Worm (Caenorhabditis elegans) whole organism, L1 larva: Measurements from ENCODE around the gene fipr-4.
A peak's percentile ranks its signal among the peaks of the same experiment; 100 is the strongest.

Source experiments
- Y116A8C.19 ChIP-seq: sonication (generic microtip); optimal IDR thresholded peaks from 2 replicates; lab custom pipeline; 2016; ENCODE audit warnings: missing compliant biosample characterization, missing genetic modification characterization, borderline replicate concordance
- alr-1 ChIP-seq: fragments of 200-800 bp; sonication (Bioruptor generic); optimal IDR thresholded peaks from 2 replicates; lab custom pipeline; 2018; ENCODE audit warnings: borderline replicate concordance, mild to moderate bottlenecking, missing genetic modification characterization, missing compliant biosample characterization
- aly-2 ChIP-seq: fragments of 150-350 bp; optimal IDR thresholded peaks from 2 replicates; lab custom pipeline; 2014; ENCODE audit warnings: missing biosample characterization, missing genetic modification characterization
- ceh-8 ChIP-seq: fragments of 200-800 bp; sonication (Bioruptor generic); optimal IDR thresholded peaks from 2 replicates; lab custom pipeline; 2018; ENCODE audit warnings: mild to moderate bottlenecking, missing genetic modification characterization, moderate library complexity, missing compliant biosample characterization
- ceh-82 ChIP-seq, 3 experiments: fragments of 150-350 bp in 1 of 3; sonication (generic microtip) in 2 of 3; optimal IDR thresholded peaks; 2 replicates each; lab custom pipeline; 2014 to 2017; ENCODE audit warnings: missing biosample characterization in 3 of 3, missing genetic modification characterization in 3 of 3
- ceh-90 ChIP-seq: sonication (generic microtip); optimal IDR thresholded peaks from 2 replicates; lab custom pipeline; 2016; ENCODE audit warnings: missing genetic modification characterization, missing compliant biosample characterization
- ces-1 ChIP-seq: fragments of 150-350 bp; optimal IDR thresholded peaks from 2 replicates; lab custom pipeline; 2014; ENCODE audit warnings: missing biosample characterization, missing genetic modification reagents, missing genetic modification characterization
- dsc-1 ChIP-seq: sonication (generic microtip); optimal IDR thresholded peaks from 2 replicates; lab custom pipeline; 2016; ENCODE audit warnings: mild to moderate bottlenecking, missing genetic modification characterization, missing compliant biosample characterization
- efl-1 ChIP-seq, 4 experiments: fragments of 150-350 bp; optimal IDR thresholded peaks in 3 of 4; peaks in 1 of 4; 1 replicate in 1 of 4; 2 replicates in 3 of 4; lab custom pipeline; 2014; ENCODE audit warnings: missing biosample characterization in 2 of 4, missing genetic modification characterization in 2 of 4, missing genetic modification reagents in 2 of 4
- efl-3 ChIP-seq: fragments of 200-800 bp; sonication (Bioruptor generic); optimal IDR thresholded peaks from 2 replicates; lab custom pipeline; 2018; ENCODE audit warnings: mild to moderate bottlenecking, missing genetic modification characterization, missing compliant biosample characterization
- egl-13 ChIP-seq: sonication (generic microtip); optimal IDR thresholded peaks from 2 replicates; lab custom pipeline; 2016; ENCODE audit warnings: missing genotype, missing genetic modification reagents, missing genetic modification characterization, missing compliant biosample characterization
- fkh-8 ChIP-seq: sonication (generic microtip); optimal IDR thresholded peaks from 2 replicates; lab custom pipeline; 2016; ENCODE audit warnings: mild to moderate bottlenecking, missing genetic modification characterization, missing compliant biosample characterization
- lin-14 ChIP-seq: fragments of 200-800 bp; sonication (Bioruptor generic); optimal IDR thresholded peaks from 2 replicates; lab custom pipeline; 2018; ENCODE audit warnings: mild to moderate bottlenecking, missing genetic modification characterization, moderate library complexity, missing compliant biosample characterization
- lin-15B ChIP-seq: fragments of 150-350 bp; sonication (generic microtip); optimal IDR thresholded peaks from 3 replicates; lab custom pipeline; 2014; ENCODE audit warnings: missing biosample characterization, missing genetic modification characterization
- lin-35 ChIP-seq, 2 experiments: fragments of 150-350 bp; optimal IDR thresholded peaks; 2 replicates each; lab custom pipeline; 2014; ENCODE audit warnings: missing biosample characterization in 2 of 2, missing genetic modification characterization in 2 of 2, missing genetic modification reagents in 2 of 2
- mef-2 ChIP-seq: fragments of 150-350 bp; optimal IDR thresholded peaks from 2 replicates; lab custom pipeline; 2014; ENCODE audit warnings: missing biosample characterization, missing genetic modification characterization
- mep-1 ChIP-seq: fragments of 150-350 bp; optimal IDR thresholded peaks from 2 replicates; lab custom pipeline; 2014; ENCODE audit warnings: missing biosample characterization, missing genetic modification characterization
- nhr-12 ChIP-seq: sonication (generic microtip); optimal IDR thresholded peaks from 2 replicates; lab custom pipeline; 2017; ENCODE audit warnings: missing biosample characterization, missing genetic modification characterization
- nhr-19 ChIP-seq: fragments of 200-800 bp; sonication (Bioruptor generic); conservative IDR thresholded peaks from 2 replicates; pipeline ENCODE4 v1.3.6; 2022; ENCODE audit warnings: missing genetic modification characterization, missing compliant biosample characterization
- nhr-237 ChIP-seq: fragments of 150-350 bp; optimal IDR thresholded peaks from 2 replicates; lab custom pipeline; 2014; ENCODE audit warnings: missing biosample characterization, missing genetic modification characterization
- nhr-28 ChIP-seq: fragments of 150-350 bp; optimal IDR thresholded peaks from 2 replicates; lab custom pipeline; 2014; ENCODE audit warnings: missing biosample characterization, missing genetic modification characterization
- nhr-47 ChIP-seq: sonication (generic microtip); optimal IDR thresholded peaks from 2 replicates; lab custom pipeline; 2016; ENCODE audit warnings: mild to moderate bottlenecking, missing genetic modification characterization, moderate library complexity, missing compliant biosample characterization
- nhr-71 ChIP-seq: sonication (generic microtip); optimal IDR thresholded peaks from 2 replicates; lab custom pipeline; 2016; ENCODE audit warnings: mild to moderate bottlenecking, missing genetic modification characterization, moderate library complexity, missing compliant biosample characterization
- nhr-76 ChIP-seq: sonication (generic microtip); optimal IDR thresholded peaks from 2 replicates; lab custom pipeline; 2017; ENCODE audit warnings: missing biosample characterization, missing genetic modification characterization
- nhr-85 ChIP-seq: sonication (generic microtip); peaks from one replicate; lab custom pipeline; 2016; ENCODE audit warnings: missing genetic modification characterization, inconsistent platforms, missing compliant biosample characterization
- pax-3 ChIP-seq: fragments of 200-800 bp; sonication (Bioruptor generic); optimal IDR thresholded peaks from 2 replicates; lab custom pipeline; 2018; ENCODE audit warnings: mild to moderate bottlenecking, missing genetic modification characterization, moderate library complexity, missing compliant biosample characterization
- pqm-1 ChIP-seq: sonication (generic microtip); optimal IDR thresholded peaks from 3 replicates; lab custom pipeline; 2017; ENCODE audit warnings: missing biosample characterization, missing genetic modification characterization
- skn-1 ChIP-seq: fragments of 150-350 bp; optimal IDR thresholded peaks from 2 replicates; lab custom pipeline; 2014; ENCODE audit warnings: missing biosample characterization, missing genetic modification characterization
- tlp-1 ChIP-seq: fragments of 150-350 bp; optimal IDR thresholded peaks from 2 replicates; lab custom pipeline; 2014; ENCODE audit warnings: missing biosample characterization, missing genetic modification characterization
- unc-30 ChIP-seq: sonication (generic microtip); optimal IDR thresholded peaks from 2 replicates; lab custom pipeline; 2017; ENCODE audit warnings: missing biosample characterization, missing genetic modification characterization
- unc-86 ChIP-seq: sonication (generic microtip); optimal IDR thresholded peaks from 2 replicates; lab custom pipeline; 2016; ENCODE audit warnings: missing genetic modification characterization, missing compliant biosample characterization
- xbp-1 ChIP-seq: sonication (generic microtip); optimal IDR thresholded peaks from 2 replicates; lab custom pipeline; 2016; ENCODE audit warnings: missing genetic modification characterization, missing compliant biosample characterization
- zag-1 ChIP-seq: fragments of 150-350 bp; optimal IDR thresholded peaks from 2 replicates; lab custom pipeline; 2014; ENCODE audit warnings: missing biosample characterization, missing genetic modification characterization
- ztf-4 ChIP-seq: fragments of 150-350 bp; optimal IDR thresholded peaks from 2 replicates; lab custom pipeline; 2014; ENCODE audit warnings: missing biosample characterization, missing genetic modification characterization

The fipr-4 gene

ce11 chrV:10273837-10274236 is 45.6 kb upstream of the fipr-4 start (continued):
- TF ChIP-seq pax-3 (tag; lab: Kevin White, UChicago) (peak; percentile 21), ztf-4 (peak; percentile 1), lin-14 (GFP tag; lab: Kevin White, UChicago) (peak; percentile 86), efl-3 (GFP tag; lab: Kevin White, UChicago) (no peak), fkh-8 (tag; lab: Kevin White, UChicago) (peak; percentile 79), ceh-90 (tag; lab: Kevin White, UChicago) (no peak), unc-86 (tag; lab: Kevin White, UChicago) (peak; percentile 46), zag-1 (peak; percentile 53), mef-2 (no peak), skn-1 (tag; lab: Kevin White, UChicago) (peak; percentile 44), lin-15B (tag; lab: Kevin White, UChicago) (no peak), xbp-1 (tag; lab: Kevin White, UChicago) (peak; percentile 8), mep-1 (tag; lab: Kevin White, UChicago) (peak; percentile 15)
- TF ChIP-seq, all 84 proteins: peak for 24

- TF ChIP-seq dsc-1 (tag; lab: Kevin White, UChicago) (peak; percentile 14), nhr-19 (GFP tag; lab: Robert Waterston, UW) (no peak)
These were observed 42.0 kb upstream of the fipr-4 start, which contains the start of gene ric-4 for ce11 chrV:10270214-10270613. Gene ric-4 (minus strand): TSS chrV:10270314.

ce11 chrV:10266050-10266449 is 37.8 kb upstream of the fipr-4 start:
- TF ChIP-seq ceh-8 (GFP tag; lab: Kevin White, UChicago) (no peak), nhr-76 (tag; lab: Kevin White, UChicago) (no peak), egl-13 (tag; lab: Kevin White, UChicago) (no peak), nhr-85 (tag; lab: Kevin White, UChicago) (no peak), ceh-82 (tag; optimal IDR thresholded peaks at IDR 0.05; lab: Kevin White, UChicago) (no peak), pqm-1 (no peak), tlp-1 (no peak), nhr-237 (tag; lab: Kevin White, UChicago) (no peak), ces-1 (GFP tag; lab: Kevin White, UChicago) (no peak), nhr-28 (no peak), lin-35 (GFP tag; optimal IDR thresholded peaks at IDR 0.05; lab: Kevin White, UChicago) (no peak), alr-1 (tag; lab: Kevin White, UChicago) (no peak)

ce11 chrV:10265019-10265418 is 36.8 kb upstream of the fipr-4 start:
- no peak for TF ChIP-seq unc-30 (tag; lab: Kevin White, UChicago)
- TF ChIP-seq lin-14 (GFP tag; lab: Kevin White, UChicago): peak; percentile 56
- TF ChIP-seq ces-1 (GFP tag; lab: Kevin White, UChicago): peak; percentile 10
- peak; percentile 6 for TF ChIP-seq nhr-47 (tag; lab: Kevin White, UChicago)
- peak; percentile 18 for TF ChIP-seq nhr-71 (tag; lab: Kevin White, UChicago)

DNA sequence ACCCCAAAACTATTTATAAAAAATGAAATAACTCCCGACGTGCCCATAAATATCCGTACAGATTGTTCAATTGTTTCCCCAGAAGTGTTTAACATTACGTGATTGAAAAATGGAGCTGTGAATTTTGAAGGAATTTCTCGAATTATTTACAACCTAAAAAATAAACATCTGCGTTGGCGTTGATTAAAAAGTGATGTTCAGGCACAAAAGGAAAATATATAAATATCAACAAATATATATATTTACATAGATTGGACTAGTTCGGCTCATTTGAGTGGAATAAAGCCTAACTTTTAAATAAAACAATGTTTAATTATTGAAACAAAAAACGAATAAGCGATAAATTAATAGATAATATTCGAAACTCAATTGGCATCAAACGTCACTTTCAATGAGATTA is 32.2 kb upstream of the fipr-4 start, which contains the start of gene sri-18:
sri-18 (minus strand) TSS at position 101 of the 400 bp plus-strand sequence.
- no peak for TF ChIP-seq aly-2 (tag; lab: Kevin White, UChicago)
- no peak for TF ChIP-seq efl-1 (optimal IDR thresholded peaks at IDR 0.05; lab: Kevin White, UChicago)
- TF ChIP-seq efl-1 (GFP tag; optimal IDR thresholded peaks at IDR 0.05 in 1 of 2; lab: Kevin White, UChicago): no peak
- TF ChIP-seq nhr-12: no peak
- no peak for TF ChIP-seq pqm-1
- no peak for TF ChIP-seq Y116A8C.19 (tag; lab: Kevin White, UChicago)
